Fruit fly (Drosophila melanogaster) whole organism: ENCODE measurements around the gene Muc68D.

Experiments used
- CG8478 ChIP-seq: fragments of >200 bp; optimal IDR thresholded peaks from 2 replicates; lab custom pipeline; 2018; ENCODE audit warnings: inconsistent platforms
- Dll ChIP-seq: fragments of >200 bp; optimal IDR thresholded peaks from 2 replicates; lab custom pipeline; 2017
- EcR ChIP-seq, 2 experiments: fragments of >200 bp; optimal IDR thresholded peaks; 2 replicates each; lab custom pipeline; 2017; ENCODE audit warnings: missing biosample characterization in 2 of 2, missing genetic modification characterization in 2 of 2, missing genetic modification reagents in 2 of 2
- pan ChIP-seq: fragments of >200 bp; optimal IDR thresholded peaks from 2 replicates; lab custom pipeline; 2017
- psq ChIP-seq: fragments of >200 bp; optimal IDR thresholded peaks from 2 replicates; lab custom pipeline; 2017
- usp ChIP-seq: fragments of >200 bp; optimal IDR thresholded peaks from 2 replicates; lab custom pipeline; 2017; ENCODE audit warnings: missing biosample characterization, missing genetic modification characterization, mixed read lengths

The Muc68D gene

DNA sequence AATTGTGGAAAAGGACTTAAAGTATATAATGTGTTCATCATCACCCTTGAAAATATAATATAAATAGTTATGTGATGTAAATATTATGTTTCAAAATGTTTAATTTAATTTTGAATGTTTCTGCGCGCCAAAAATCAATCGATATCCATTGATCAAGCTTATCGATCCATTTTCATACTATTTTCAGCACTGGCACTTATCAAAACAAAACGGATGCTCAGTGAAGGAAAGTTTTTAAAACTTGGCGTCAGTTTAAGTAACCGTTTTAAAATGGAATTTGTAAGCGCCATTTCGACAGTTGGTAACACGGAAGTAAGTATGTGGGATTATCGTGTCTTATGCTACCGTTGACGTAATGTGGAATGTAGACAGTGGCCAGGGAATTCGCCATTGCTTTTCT is 43.8 kb downstream of the Muc68D start, which contains the start of gene sunn:
sunn (plus strand) TSS at position 202 of the 400 bp plus-strand sequence.
- TF ChIP-seq usp (GFP tag; lab: Kevin White, UChicago) (no peak), Dll (lab: Kevin White, UChicago) (no peak), psq (lab: Kevin White, UChicago) (no peak), CG8478 (lab: Kevin White, UChicago) (no peak), EcR (GFP tag; optimal IDR thresholded peaks at IDR 0.05; lab: Kevin White, UChicago) (no peak), pan (lab: Kevin White, UChicago) (no peak)

DNA sequence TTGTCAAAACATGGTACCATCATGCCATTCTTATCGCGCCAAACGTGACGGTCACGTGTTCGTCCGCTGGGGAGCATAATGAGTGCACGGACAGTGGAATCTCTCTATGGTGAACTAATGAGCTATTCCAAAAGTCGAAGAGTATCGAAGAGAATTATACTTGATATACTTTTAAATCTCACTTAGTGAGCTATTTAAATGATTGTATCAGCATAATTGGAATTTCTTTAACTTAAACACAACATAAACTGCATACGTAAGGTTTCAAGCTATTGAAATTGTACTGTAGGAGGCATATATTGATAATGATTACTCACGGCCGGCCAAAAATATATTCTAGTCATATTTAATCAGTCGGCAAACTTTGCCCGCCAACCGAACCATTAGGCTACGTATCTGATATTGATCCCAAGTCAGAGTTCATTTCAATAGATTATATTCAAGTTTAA is 50.4 kb downstream of the Muc68D start:
- TF ChIP-seq Dll (lab: Kevin White, UChicago), result no peak
- no peak for TF ChIP-seq EcR (GFP tag; optimal IDR thresholded peaks at IDR 0.05; lab: Kevin White, UChicago)
- TF ChIP-seq CG8478 (lab: Kevin White, UChicago), result no peak
- TF ChIP-seq usp (GFP tag; lab: Kevin White, UChicago), result no peak
- no peak for TF ChIP-seq pan (lab: Kevin White, UChicago)
- no peak for TF ChIP-seq psq (lab: Kevin White, UChicago)

- TF ChIP-seq EcR (GFP tag; optimal IDR thresholded peaks at IDR 0.05; lab: Kevin White, UChicago) (no peak), CG8478 (lab: Kevin White, UChicago) (no peak), Dll (lab: Kevin White, UChicago) (no peak), psq (lab: Kevin White, UChicago) (no peak), pan (lab: Kevin White, UChicago) (no peak), usp (GFP tag; lab: Kevin White, UChicago) (no peak)
These were observed 51.2 kb downstream of the Muc68D start, which contains the start of gene Bmcp for dm6 chr3L:11720780-11721179. TSS of gene Bmcp (plus strand) at chr3L:11720934.

DNA sequence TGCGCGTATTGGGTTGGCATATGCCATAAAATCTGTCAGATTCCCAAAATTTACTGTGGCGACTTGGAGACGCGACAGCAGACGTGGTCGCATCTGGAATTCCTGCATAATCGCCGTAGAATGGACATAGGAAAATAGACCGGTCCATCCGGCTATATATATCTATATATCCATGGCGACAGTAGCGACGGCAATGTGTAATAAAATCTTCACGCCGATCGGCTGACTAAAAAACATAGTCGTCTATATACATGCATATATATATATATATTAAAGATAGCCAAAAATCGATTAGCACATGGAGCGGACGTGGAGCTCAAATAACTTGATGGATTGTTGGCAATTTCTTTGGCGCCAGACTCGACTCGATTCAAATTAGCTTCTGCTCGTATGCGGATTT is 54.0 kb downstream of the Muc68D start:
- no peak for TF ChIP-seq CG8478 (lab: Kevin White, UChicago)
- TF ChIP-seq usp (GFP tag; lab: Kevin White, UChicago), result no peak
- no peak for TF ChIP-seq Dll (lab: Kevin White, UChicago)
- no peak for TF ChIP-seq psq (lab: Kevin White, UChicago)
- no peak for TF ChIP-seq pan (lab: Kevin White, UChicago)
- no peak for TF ChIP-seq EcR (GFP tag; optimal IDR thresholded peaks at IDR 0.05; lab: Kevin White, UChicago)

- TF ChIP-seq EcR (GFP tag; optimal IDR thresholded peaks at IDR 0.05; lab: Kevin White, UChicago), result no peak
- no peak for TF ChIP-seq CG8478 (lab: Kevin White, UChicago)
- no peak for TF ChIP-seq Dll (lab: Kevin White, UChicago)
- no peak for TF ChIP-seq psq (lab: Kevin White, UChicago)
- TF ChIP-seq usp (GFP tag; lab: Kevin White, UChicago), result no peak
- TF ChIP-seq pan (lab: Kevin White, UChicago), result no peak
These were observed 54.7 kb downstream of the Muc68D start for dm6 chr3L:11717300-11717699.
